Worm (Caenorhabditis elegans) whole organism, L4 larva: ENCODE data around the gene unc-8.

Experiments
- nhr-28 ChIP-seq: fragments of 150-350 bp; optimal IDR thresholded peaks from 2 replicates; lab custom pipeline; 2014; ENCODE audit warnings: missing biosample characterization, missing genetic modification characterization
- php-3 ChIP-seq: fragments of 200-800 bp; sonication (Bioruptor generic); IDR thresholded peaks from 2 replicates; pipeline ENCODE4 v1.3.6; 2022; ENCODE audit warnings: missing genetic modification reagents, missing genetic modification characterization, missing compliant biosample characterization
- pqm-1 ChIP-seq: sonication (generic microtip); optimal IDR thresholded peaks from 2 replicates; lab custom pipeline; 2017; ENCODE audit warnings: missing biosample characterization, missing genetic modification characterization
- skn-1 ChIP-seq: fragments of 150-350 bp; optimal IDR thresholded peaks from 2 replicates; lab custom pipeline; 2014; ENCODE audit warnings: missing biosample characterization, missing genetic modification characterization
- unc-39 ChIP-seq: sonication (generic microtip); optimal IDR thresholded peaks from 2 replicates; lab custom pipeline; 2017; ENCODE audit warnings: missing biosample characterization, missing genetic modification characterization

DNA sequence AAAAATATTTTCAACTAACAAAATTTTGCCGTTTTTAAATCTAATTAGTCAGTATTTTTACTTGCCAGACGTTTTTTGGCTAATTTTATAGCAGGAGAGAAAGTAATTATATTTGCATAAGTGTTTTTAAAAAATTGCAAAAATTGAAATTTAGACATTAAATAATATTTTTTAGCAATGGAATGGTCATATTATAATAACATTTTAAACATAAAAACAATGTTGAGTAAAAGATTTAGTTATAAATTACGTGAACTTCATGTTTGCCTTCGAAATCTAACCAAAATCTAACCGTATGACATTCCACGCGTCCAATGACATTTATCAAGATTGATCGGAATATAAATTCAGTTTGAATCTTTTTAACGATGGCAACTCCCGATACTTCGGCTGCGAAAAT, 42.6 kb upstream of the unc-8 start, which contains the start of gene C34D4.2:
- TF ChIP-seq nhr-28 (tag; lab: Kevin White, UChicago) (no peak), unc-39 (tag; lab: Kevin White, UChicago) (no peak), pqm-1 (tag; lab: Kevin White, UChicago) (no peak), skn-1 (tag; lab: Kevin White, UChicago) (no peak), php-3 (no peak)
